Worm (Caenorhabditis elegans) whole organism, L1 larva: ENCODE data around the gene W04D2.4.

Experiments
- C34B4.2 ChIP-seq: sonication (generic microtip); optimal IDR thresholded peaks from 2 replicates; lab custom pipeline; 2017; ENCODE audit warnings: mild to moderate bottlenecking, missing genetic modification characterization, missing compliant biosample characterization
- F16B12.6 ChIP-seq: fragments of 150-350 bp; optimal IDR thresholded peaks from 2 replicates; lab custom pipeline; 2014; ENCODE audit warnings: missing biosample characterization, missing genetic modification characterization
- Y116A8C.19 ChIP-seq: sonication (generic microtip); optimal IDR thresholded peaks from 2 replicates; lab custom pipeline; 2016; ENCODE audit warnings: missing compliant biosample characterization, missing genetic modification characterization, borderline replicate concordance
- aly-2 ChIP-seq: fragments of 150-350 bp; optimal IDR thresholded peaks from 2 replicates; lab custom pipeline; 2014; ENCODE audit warnings: missing biosample characterization, missing genetic modification characterization
- ama-1 ChIP-seq: fragments of 150-350 bp; optimal IDR thresholded peaks from 2 replicates; lab custom pipeline; 2014
- ceh-8 ChIP-seq: fragments of 200-800 bp; sonication (Bioruptor generic); optimal IDR thresholded peaks from 2 replicates; lab custom pipeline; 2018; ENCODE audit warnings: mild to moderate bottlenecking, missing genetic modification characterization, moderate library complexity, missing compliant biosample characterization
- ceh-88 ChIP-seq: fragments of 200-800 bp; sonication (Bioruptor generic); IDR thresholded peaks from 2 replicates; pipeline ENCODE4 v1.3.6; 2022; ENCODE audit warnings: missing genetic modification characterization, missing compliant biosample characterization
- ces-1 ChIP-seq: fragments of 150-350 bp; optimal IDR thresholded peaks from 2 replicates; lab custom pipeline; 2014; ENCODE audit warnings: missing biosample characterization, missing genetic modification reagents, missing genetic modification characterization
- dsc-1 ChIP-seq: sonication (generic microtip); optimal IDR thresholded peaks from 2 replicates; lab custom pipeline; 2016; ENCODE audit warnings: mild to moderate bottlenecking, missing genetic modification characterization, missing compliant biosample characterization
- egl-13 ChIP-seq: sonication (generic microtip); optimal IDR thresholded peaks from 2 replicates; lab custom pipeline; 2016; ENCODE audit warnings: missing genotype, missing genetic modification reagents, missing genetic modification characterization, missing compliant biosample characterization
- egl-27 ChIP-seq, 2 experiments: fragments of 150-350 bp in 1 of 2; sonication (generic microtip); optimal IDR thresholded peaks; 3 replicates each; lab custom pipeline; 2017 to 2018; ENCODE audit warnings: missing biosample characterization in 2 of 2, missing genetic modification characterization in 2 of 2, missing genetic modification reagents in 2 of 2
- elt-2 ChIP-seq: sonication (generic microtip); optimal IDR thresholded peaks from 2 replicates; lab custom pipeline; 2016; ENCODE audit warnings: missing genetic modification characterization, mild to moderate bottlenecking, inconsistent platforms, missing compliant biosample characterization, missing genetic modification reagents
- fkh-8 ChIP-seq: sonication (generic microtip); optimal IDR thresholded peaks from 2 replicates; lab custom pipeline; 2016; ENCODE audit warnings: mild to moderate bottlenecking, missing genetic modification characterization, missing compliant biosample characterization
- hlh-4 ChIP-seq: sonication (generic microtip); optimal IDR thresholded peaks from 2 replicates; lab custom pipeline; 2016; ENCODE audit warnings: mild to moderate bottlenecking, missing genetic modification characterization, missing compliant biosample characterization
- hpl-2 ChIP-seq: fragments of 150-350 bp; optimal IDR thresholded peaks from 2 replicates; lab custom pipeline; 2014; ENCODE audit warnings: missing biosample characterization, missing genetic modification reagents, missing genetic modification characterization
- isw-1 ChIP-seq: fragments of 200-800 bp; sonication (Bioruptor generic); IDR thresholded peaks from 2 replicates; pipeline ENCODE4 v1.3.6; 2022; ENCODE audit warnings: missing genetic modification characterization, missing compliant biosample characterization
- jun-1 ChIP-seq: fragments of 150-350 bp; optimal IDR thresholded peaks from 2 replicates; lab custom pipeline; 2014; ENCODE audit warnings: missing biosample characterization, missing genetic modification reagents, missing genetic modification characterization
- lin-13 ChIP-seq: fragments of 150-350 bp; optimal IDR thresholded peaks from 2 replicates; lab custom pipeline; 2014; ENCODE audit warnings: missing biosample characterization, missing genetic modification reagents, missing genetic modification characterization
- lin-14 ChIP-seq: fragments of 200-800 bp; sonication (Bioruptor generic); optimal IDR thresholded peaks from 2 replicates; lab custom pipeline; 2018; ENCODE audit warnings: mild to moderate bottlenecking, missing genetic modification characterization, moderate library complexity, missing compliant biosample characterization
- lin-15B ChIP-seq: fragments of 150-350 bp; sonication (generic microtip); optimal IDR thresholded peaks from 3 replicates; lab custom pipeline; 2014; ENCODE audit warnings: missing biosample characterization, missing genetic modification characterization
- lin-35 ChIP-seq, 2 experiments: fragments of 150-350 bp; optimal IDR thresholded peaks; 2 replicates each; lab custom pipeline; 2014; ENCODE audit warnings: missing biosample characterization in 2 of 2, missing genetic modification characterization in 2 of 2, missing genetic modification reagents in 2 of 2
- lin-39 ChIP-seq: fragments of 150-350 bp; optimal IDR thresholded peaks from 2 replicates; lab custom pipeline; 2014; ENCODE audit warnings: missing biosample characterization, missing genetic modification reagents, missing genetic modification characterization
- mef-2 ChIP-seq: fragments of 150-350 bp; optimal IDR thresholded peaks from 2 replicates; lab custom pipeline; 2014; ENCODE audit warnings: missing biosample characterization, missing genetic modification characterization
- nhr-11 ChIP-seq: fragments of 150-350 bp; optimal IDR thresholded peaks from 2 replicates; lab custom pipeline; 2014; ENCODE audit warnings: missing biosample characterization, missing genetic modification characterization
- nhr-12 ChIP-seq: sonication (generic microtip); optimal IDR thresholded peaks from 2 replicates; lab custom pipeline; 2017; ENCODE audit warnings: missing biosample characterization, missing genetic modification characterization
- nhr-20 ChIP-seq: sonication (generic microtip); optimal IDR thresholded peaks from 2 replicates; lab custom pipeline; 2016; ENCODE audit warnings: mild to moderate bottlenecking, missing genetic modification characterization, missing compliant biosample characterization
- nhr-237 ChIP-seq: fragments of 150-350 bp; optimal IDR thresholded peaks from 2 replicates; lab custom pipeline; 2014; ENCODE audit warnings: missing biosample characterization, missing genetic modification characterization
- nhr-47 ChIP-seq: sonication (generic microtip); optimal IDR thresholded peaks from 2 replicates; lab custom pipeline; 2016; ENCODE audit warnings: mild to moderate bottlenecking, missing genetic modification characterization, moderate library complexity, missing compliant biosample characterization
- nhr-71 ChIP-seq: sonication (generic microtip); optimal IDR thresholded peaks from 2 replicates; lab custom pipeline; 2016; ENCODE audit warnings: mild to moderate bottlenecking, missing genetic modification characterization, moderate library complexity, missing compliant biosample characterization
- nhr-76 ChIP-seq: sonication (generic microtip); optimal IDR thresholded peaks from 2 replicates; lab custom pipeline; 2017; ENCODE audit warnings: missing biosample characterization, missing genetic modification characterization
- nhr-77 ChIP-seq: fragments of 150-350 bp; optimal IDR thresholded peaks from 2 replicates; lab custom pipeline; 2014; ENCODE audit warnings: missing biosample characterization, missing genetic modification characterization
- nhr-85 ChIP-seq: sonication (generic microtip); peaks from one replicate; lab custom pipeline; 2016; ENCODE audit warnings: missing genetic modification characterization, inconsistent platforms, missing compliant biosample characterization
- nhr-90 ChIP-seq: sonication (generic microtip); optimal IDR thresholded peaks from 2 replicates; lab custom pipeline; 2016; ENCODE audit warnings: mild to moderate bottlenecking, missing genetic modification characterization, missing compliant biosample characterization; ENCODE audit not compliant: poor library complexity
- pag-3 ChIP-seq: sonication (generic microtip); optimal IDR thresholded peaks from 2 replicates; lab custom pipeline; 2017; ENCODE audit warnings: missing genetic modification characterization, mild to moderate bottlenecking, missing compliant biosample characterization, antibody characterized with exemption, borderline replicate concordance; ENCODE audit not compliant: insufficient read depth
- pax-3 ChIP-seq: fragments of 200-800 bp; sonication (Bioruptor generic); optimal IDR thresholded peaks from 2 replicates; lab custom pipeline; 2018; ENCODE audit warnings: mild to moderate bottlenecking, missing genetic modification characterization, moderate library complexity, missing compliant biosample characterization
- snpc-4 ChIP-seq: fragments of 150-350 bp; optimal IDR thresholded peaks from 2 replicates; lab custom pipeline; 2014; ENCODE audit warnings: missing biosample characterization, missing genetic modification characterization
- sptf-1 ChIP-seq: fragments of 150-350 bp; optimal IDR thresholded peaks from 2 replicates; lab custom pipeline; 2014; ENCODE audit warnings: missing biosample characterization, missing genetic modification characterization
- tlp-1 ChIP-seq: fragments of 150-350 bp; optimal IDR thresholded peaks from 2 replicates; lab custom pipeline; 2014; ENCODE audit warnings: missing biosample characterization, missing genetic modification characterization
- unc-86 ChIP-seq: sonication (generic microtip); optimal IDR thresholded peaks from 2 replicates; lab custom pipeline; 2016; ENCODE audit warnings: missing genetic modification characterization, missing compliant biosample characterization
- vab-15 ChIP-seq: sonication (generic microtip); optimal IDR thresholded peaks from 2 replicates; lab custom pipeline; 2017; ENCODE audit warnings: missing genotype, mild to moderate bottlenecking, missing genetic modification characterization, missing compliant biosample characterization
- xbp-1 ChIP-seq: sonication (generic microtip); optimal IDR thresholded peaks from 2 replicates; lab custom pipeline; 2016; ENCODE audit warnings: missing genetic modification characterization, missing compliant biosample characterization
- zag-1 ChIP-seq: fragments of 150-350 bp; optimal IDR thresholded peaks from 2 replicates; lab custom pipeline; 2014; ENCODE audit warnings: missing biosample characterization, missing genetic modification characterization
- ztf-11 ChIP-seq, 2 experiments: sonication (generic microtip); optimal IDR thresholded peaks; 2 replicates each; lab custom pipeline; 2016 to 2017; ENCODE audit warnings: missing genetic modification characterization in 2 of 2, missing biosample characterization in 1 of 2, missing compliant biosample characterization in 1 of 2

Gene W04D2.4

DNA sequence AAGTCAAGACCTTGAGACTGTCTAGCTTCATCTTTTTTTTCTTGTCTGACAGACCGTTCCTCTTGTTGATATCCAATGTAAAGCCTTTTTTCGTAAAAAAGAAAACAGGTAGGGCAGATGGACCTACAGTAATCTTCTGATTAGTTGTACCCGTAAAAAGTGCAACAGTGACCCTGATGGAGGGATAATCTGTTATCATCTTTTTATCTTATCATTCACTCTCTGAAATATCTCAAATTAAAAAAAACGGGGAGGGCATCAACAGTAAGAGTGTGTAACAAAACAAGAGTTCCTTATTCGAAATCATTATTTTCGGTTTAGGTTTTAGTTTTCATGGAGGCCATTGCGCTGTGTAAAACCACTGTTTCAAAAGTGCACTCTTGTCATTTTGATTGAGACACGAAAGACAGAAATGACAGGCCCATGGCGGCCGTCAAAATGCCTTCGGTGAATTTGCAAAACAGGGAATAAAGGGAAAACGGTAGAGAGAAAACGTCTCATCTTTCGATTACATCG lies 36.1 kb upstream of the W04D2.4 start (continued):
- TF ChIP-seq C34B4.2 (no peak), unc-86 (tag; lab: Kevin White, UChicago) (no peak), jun-1 (tag; lab: Kevin White, UChicago) (no peak), pag-3 (no peak)

- TF ChIP-seq ceh-88 (GFP tag; lab: Robert Waterston, UW) (no peak), elt-2 (tag; lab: Kevin White, UChicago) (peak; percentile 57), sptf-1 (no peak), nhr-20 (no peak)
These were observed 34.8 kb upstream of the W04D2.4 start for ce11 chrV:12532369-12532768.

- TF ChIP-seq lin-39 (no peak), ces-1 (no peak), ama-1 (lab: Kevin White, UChicago) (no peak), nhr-47 (tag; lab: Kevin White, UChicago) (peak; percentile 65), fkh-8 (tag; lab: Kevin White, UChicago) (peak; percentile 77), lin-15B (tag; lab: Kevin White, UChicago) (no peak), nhr-90 (tag; lab: Kevin White, UChicago) (no peak), zag-1 (tag; lab: Kevin White, UChicago) (no peak), hpl-2 (GFP tag; lab: Kevin White, UChicago) (no peak), tlp-1 (tag; lab: Kevin White, UChicago) (no peak), lin-13 (GFP tag; lab: Kevin White, UChicago) (no peak), egl-13 (tag; lab: Kevin White, UChicago) (no peak), ceh-8 (GFP tag; lab: Kevin White, UChicago) (no peak), isw-1 (GFP tag; lab: Robert Waterston, UW) (no peak), hlh-4 (no peak), xbp-1 (no peak), nhr-85 (tag; lab: Kevin White, UChicago) (no peak), pax-3 (tag; lab: Kevin White, UChicago) (peak; percentile 14), nhr-11 (tag; lab: Kevin White, UChicago) (peak; percentile 48), mef-2 (tag; lab: Kevin White, UChicago) (no peak), Y116A8C.19 (tag; lab: Kevin White, UChicago) (no peak), lin-14 (GFP tag; lab: Kevin White, UChicago) (peak; percentile 46), aly-2 (tag; lab: Kevin White, UChicago) (no peak), F16B12.6 (tag; lab: Kevin White, UChicago) (no peak), nhr-77 (tag; lab: Kevin White, UChicago) (no peak), dsc-1 (peak; percentile 36), ztf-11 (tag; optimal IDR thresholded peaks at IDR 0.05; lab: Kevin White, UChicago) (no peak), lin-35 (GFP tag; optimal IDR thresholded peaks at IDR 0.05; lab: Kevin White, UChicago) (no peak), nhr-71 (tag; lab: Kevin White, UChicago) (peak; percentile 69), nhr-237 (no peak), nhr-12 (tag; lab: Kevin White, UChicago) (no peak), nhr-76 (tag; lab: Kevin White, UChicago) (no peak), vab-15 (tag; lab: Kevin White, UChicago) (no peak), nhr-20 (peak; percentile 31), snpc-4 (no peak), egl-27 (tag; optimal IDR thresholded peaks at IDR 0.05; lab: Kevin White, UChicago) (no peak)
- TF ChIP-seq, all 84 proteins: peak for 8
These were observed 33.5 kb upstream of the W04D2.4 start for ce11 chrV:12531084-12531483.
